Fruit fly (Drosophila melanogaster): ENCODE measurements around the gene CG45060.

Gene CG45060

DNA sequence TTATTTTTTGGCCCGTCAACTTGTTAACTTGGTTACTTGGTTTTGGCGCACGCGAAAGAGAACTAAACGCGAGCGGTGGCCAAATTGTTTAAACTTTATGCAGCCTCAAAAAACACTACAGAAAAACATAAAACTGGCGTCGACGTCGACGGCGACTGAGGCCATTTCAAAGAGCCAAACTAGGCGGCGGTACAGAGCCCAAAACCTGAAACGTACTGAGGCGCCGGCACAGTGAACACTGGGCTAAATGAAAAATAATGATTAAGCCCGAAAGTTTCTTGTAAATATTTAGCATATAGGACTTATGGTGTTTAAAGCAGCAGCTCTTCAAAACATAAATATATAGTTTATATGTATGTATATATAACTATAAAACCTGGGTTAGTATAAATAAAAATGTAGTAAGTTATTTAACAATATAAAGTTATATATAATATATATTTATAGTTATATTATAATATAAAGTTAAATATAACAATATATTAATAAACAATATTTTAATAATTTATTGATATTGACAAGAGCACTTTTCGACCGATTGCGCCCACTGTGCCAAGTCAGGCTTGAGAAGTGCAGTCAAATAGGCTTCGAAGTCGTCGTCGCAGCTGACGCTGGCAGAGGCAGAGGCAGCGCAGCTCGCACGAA, 31.3 kb upstream of the CG45060 start, which contains the start of gene CG15249 (continued):
- TF ChIP-seq CG12391 (tag; optimal IDR thresholded peaks at IDR 0.05): peak; percentile 62
- no peak for TF ChIP-seq Max (GFP tag; optimal IDR thresholded peaks at IDR 0.05)
- TF ChIP-seq Oli (tag; optimal IDR thresholded peaks at IDR 0.05): peak; percentile 73
- no peak for TF ChIP-seq ac (GFP tag; optimal IDR thresholded peaks at IDR 0.05)
- peak; percentile 38; the same call in 1 of the 2 replicates for TF ChIP-seq seq (GFP tag; IDR thresholded peaks at IDR 0.05)
- TF ChIP-seq dpn (GFP tag; optimal IDR thresholded peaks at IDR 0.05): peak in 1 of 2 experiments; percentile 26
- no peak for TF ChIP-seq Scr (GFP tag; IDR thresholded peaks at IDR 0.05; ENCODE audit: partially characterized antibody)
- TF ChIP-seq HHEX (GFP tag; optimal IDR thresholded peaks at IDR 0.05): peak; percentile 32
- no peak for TF ChIP-seq sna (GFP tag; IDR thresholded peaks at IDR 0.05; ENCODE audit: partially characterized antibody)
- TF ChIP-seq Sox102F (GFP tag; optimal IDR thresholded peaks at IDR 0.05): peak; percentile 66
- no peak for TF ChIP-seq E2f1 (GFP tag; IDR thresholded peaks at IDR 0.05)
- TF ChIP-seq Deaf1 (tag; optimal IDR thresholded peaks at IDR 0.05): peak; percentile 41
- peak; percentile 59 for TF ChIP-seq gsb-n (tag; optimal IDR thresholded peaks at IDR 0.05)
- TF ChIP-seq fd3F (GFP tag; optimal IDR thresholded peaks at IDR 0.05): peak; percentile 8
- no peak for TF ChIP-seq ken (GFP tag; IDR thresholded peaks at IDR 0.05)
- TF ChIP-seq CG8388 (GFP tag; optimal IDR thresholded peaks at IDR 0.05): peak; percentile 28
- TF ChIP-seq CG8089 (GFP tag; optimal IDR thresholded peaks at IDR 0.05): no peak
- no peak for TF ChIP-seq Mes4 (GFP tag; optimal IDR thresholded peaks at IDR 0.05)
- no peak for TF ChIP-seq YL-1 (GFP tag; optimal IDR thresholded peaks at IDR 0.05)
- TF ChIP-seq Adf1 (GFP tag; IDR thresholded peaks at IDR 0.05): peak; percentile 23; the same call in 1 of the 2 replicates
- TF ChIP-seq nom (GFP tag; optimal IDR thresholded peaks at IDR 0.05): no peak
- TF ChIP-seq CG6689 (GFP tag; IDR thresholded peaks at IDR 0.05): 0 out of 2 replicates have a peak, but pooled peaks have one; percentile 35
- no peak for TF ChIP-seq Camta (GFP tag; optimal IDR thresholded peaks at IDR 0.05)
- TF ChIP-seq ara (GFP tag; IDR thresholded peaks at IDR 0.05): no peak
- TF ChIP-seq ci (GFP tag; IDR thresholded peaks at IDR 0.05): no peak
- TF ChIP-seq trem (tag; optimal IDR thresholded peaks at IDR 0.05): peak; percentile 4
- peak; percentile 66 for TF ChIP-seq CG13296 (GFP tag; optimal IDR thresholded peaks at IDR 0.05)
- peak; percentile 75 for TF ChIP-seq CG11504 (tag; optimal IDR thresholded peaks at IDR 0.05)
- TF ChIP-seq run (tag; optimal IDR thresholded peaks at IDR 0.05): peak; percentile 58
- peak; percentile 26 for TF ChIP-seq Hmr (GFP tag; optimal IDR thresholded peaks at IDR 0.05)
- TF ChIP-seq CG14050 (GFP tag; IDR thresholded peaks at IDR 0.05): no peak
- 0 out of 2 replicates have a peak, but pooled peaks have one; percentile 32 for TF ChIP-seq ttk (GFP tag; IDR thresholded peaks at IDR 0.05)
- peak; percentile 14 for TF ChIP-seq CG10543 (GFP tag; optimal IDR thresholded peaks at IDR 0.05)
- peak; percentile 38 to 69 for TF ChIP-seq bsh (GFP tag; optimal IDR thresholded peaks at IDR 0.05)
- TF ChIP-seq CG7928 (GFP tag; optimal IDR thresholded peaks at IDR 0.05): no peak
- TF ChIP-seq gem (tag; optimal IDR thresholded peaks at IDR 0.05): peak; percentile 79
- TF ChIP-seq D19A (tag; optimal IDR thresholded peaks at IDR 0.05): peak; percentile 67
- TF ChIP-seq CG12299 (tag; optimal IDR thresholded peaks at IDR 0.05): peak; percentile 34
- peak; percentile 57 for TF ChIP-seq PHDP (tag; optimal IDR thresholded peaks at IDR 0.05)
- TF ChIP-seq oc (tag; optimal IDR thresholded peaks at IDR 0.05): peak; percentile 24
- TF ChIP-seq CG17612 (GFP tag; IDR thresholded peaks at IDR 0.05): no peak
- no peak for TF ChIP-seq Rx (GFP tag; IDR thresholded peaks at IDR 0.05)
- no peak for TF ChIP-seq sisA (GFP tag; IDR thresholded peaks at IDR 0.05)
- peak; percentile 15 for TF ChIP-seq NfI (GFP tag; optimal IDR thresholded peaks at IDR 0.05)
- TF ChIP-seq CG17829 (tag; optimal IDR thresholded peaks at IDR 0.05): peak; percentile 74
- peak; percentile 18 for TF ChIP-seq Abd-B (GFP tag; optimal IDR thresholded peaks at IDR 0.05)
- TF ChIP-seq Dp (GFP tag; optimal IDR thresholded peaks at IDR 0.05): no peak
- TF ChIP-seq fd96Cb (tag; optimal IDR thresholded peaks at IDR 0.05): peak; percentile 56
- peak; percentile 42 for TF ChIP-seq CG4328 (GFP tag; optimal IDR thresholded peaks at IDR 0.05)

Measured in whole organism, embryonic.